Fruit fly (Drosophila melanogaster): ENCODE data around the gene OtopLb.

DNA sequence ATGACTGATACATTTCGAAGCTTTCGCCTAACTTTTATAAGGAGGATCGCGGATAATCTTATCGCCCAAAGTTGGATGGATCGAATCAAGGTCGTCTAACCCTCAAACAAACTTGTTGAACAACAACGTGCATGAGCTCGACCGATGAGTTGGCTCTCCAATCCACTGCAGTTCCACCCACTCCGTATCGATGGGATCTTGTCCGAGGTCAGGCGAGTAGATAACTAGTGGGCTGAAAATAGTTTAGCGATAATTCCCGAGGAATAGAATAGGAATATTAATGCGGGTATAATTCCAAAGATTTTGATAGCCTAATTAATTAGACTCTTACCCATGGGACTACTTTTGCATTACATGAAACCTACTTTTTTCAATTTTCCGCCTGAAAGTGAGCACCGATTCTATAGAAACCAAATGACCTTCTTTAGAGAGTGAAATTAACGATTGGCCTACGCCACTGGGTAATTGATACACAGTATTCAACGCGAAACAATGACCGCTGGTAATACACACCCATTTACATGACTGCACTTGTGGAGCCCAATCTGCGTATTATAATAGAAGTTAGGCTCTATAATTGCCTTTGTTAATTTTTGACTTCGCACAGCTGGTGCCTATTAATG lies 13.5 kb upstream of the OtopLb start:
- no peak for TF ChIP-seq CG8478 (optimal IDR thresholded peaks at IDR 0.05)
- no peak for TF ChIP-seq CTCF (optimal IDR thresholded peaks at IDR 0.05)

Measured in S2 (cell line).